Worm (Caenorhabditis elegans): ENCODE data around the gene lir-3.

The lir-3 gene

ce11 chrII:11157660-11158059, 26.9 kb downstream of the lir-3 start (continued):
- peak; percentile 84 for TF ChIP-seq lin-26 (GFP tag; IDR thresholded peaks at IDR 0.05)
- peak; percentile 32 for TF ChIP-seq F49E8.2 (tag; optimal IDR thresholded peaks at IDR 0.05; ENCODE audit: insufficient read depth)
- peak; percentile 68 for TF ChIP-seq nfyb-1 (GFP tag; IDR thresholded peaks at IDR 0.05)
- TF ChIP-seq Y95B8A.8 (GFP tag; IDR thresholded peaks at IDR 0.05): 0 out of 2 replicates have a peak, but pooled peaks have one; percentile 47
- TF ChIP-seq chd-7 (tag; optimal IDR thresholded peaks at IDR 0.05): peak; percentile 44
- TF ChIP-seq nhr-90 (tag; optimal IDR thresholded peaks at IDR 0.05): peak; percentile 80
- peak; percentile 74 for TF ChIP-seq rpc-1 (optimal IDR thresholded peaks at IDR 0.05)
- TF ChIP-seq rpc-1 (tag; optimal IDR thresholded peaks at IDR 0.05): peak; percentile 88
- TF ChIP-seq rcor-1 (GFP tag; IDR thresholded peaks at IDR 0.05): peak; percentile 56; the same call in 1 of the 2 replicates
- TF ChIP-seq snpc-1.1 (tag; optimal IDR thresholded peaks at IDR 0.05; ENCODE audit: insufficient read depth): peak; percentile 19
- peak; percentile 33 for TF ChIP-seq lin-40 (tag; optimal IDR thresholded peaks at IDR 0.05)
- TF ChIP-seq B0261.1 (tag; optimal IDR thresholded peaks at IDR 0.05): peak; percentile 88
- TF ChIP-seq aptf-3 (GFP tag; IDR thresholded peaks at IDR 0.05): no peak
- TF ChIP-seq F33H1.4 (GFP tag; IDR thresholded peaks at IDR 0.05): peak; percentile 60

ce11 chrII:11156160-11156559, 28.4 kb downstream of the lir-3 start:
- TF ChIP-seq ekl-4 (GFP tag; IDR thresholded peaks at IDR 0.05) (no peak), snpc-4 (GFP tag; optimal IDR thresholded peaks at IDR 0.05) (no peak), snpc-4 (tag; optimal IDR thresholded peaks at IDR 0.05) (no peak), akir-1 (GFP tag; optimal IDR thresholded peaks at IDR 0.05) (no peak), ztf-3 (GFP tag; optimal IDR thresholded peaks at IDR 0.05) (no peak)

- TF ChIP-seq ceh-91 (GFP tag; IDR thresholded peaks at IDR 0.05) (no peak), him-1 (tag; optimal IDR thresholded peaks at IDR 0.05) (no peak), ceh-79 (tag; optimal IDR thresholded peaks at IDR 0.05) (no peak), ztf-28 (GFP tag; IDR thresholded peaks at IDR 0.05) (no peak), F23B12.7 (tag; optimal IDR thresholded peaks at IDR 0.05; ENCODE audit: insufficient read depth) (no peak), Y56A3A.18 (GFP tag; IDR thresholded peaks at IDR 0.05) (no peak), pbrm-1 (GFP tag; IDR thresholded peaks at IDR 0.05) (no peak), madf-8 (GFP tag; conservative IDR thresholded peaks at IDR 0.05) (no peak), tbp1 (GFP tag; optimal IDR thresholded peaks at IDR 0.05) (no peak), die-1 (tag; optimal IDR thresholded peaks at IDR 0.05) (no peak), F39B2.1 (GFP tag; IDR thresholded peaks at IDR 0.05) (no peak), attf-6 (GFP tag; IDR thresholded peaks at IDR 0.05) (no peak), F55B11.4 (tag; optimal IDR thresholded peaks at IDR 0.05; ENCODE audit: borderline replicate concordance, insufficient read depth) (no peak), aptf-3 (GFP tag; IDR thresholded peaks at IDR 0.05) (no peak), F49E8.2 (tag; optimal IDR thresholded peaks at IDR 0.05; ENCODE audit: insufficient read depth) (no peak), Y53F4B.3 (GFP tag; IDR thresholded peaks at IDR 0.05) (no peak)
These were observed 29.2 kb downstream of the lir-3 start for ce11 chrII:11155400-11155799.

ce11 chrII:11154957-11155356, 29.6 kb downstream of the lir-3 start:
- no peak for TF ChIP-seq mxl-1 (tag; optimal IDR thresholded peaks at IDR 0.05)
- no peak for TF ChIP-seq F37B4.10 (GFP tag; IDR thresholded peaks at IDR 0.05)
- no peak for TF ChIP-seq pha-4 (tag; optimal IDR thresholded peaks at IDR 0.05)
- TF ChIP-seq athp-1 (tag; optimal IDR thresholded peaks at IDR 0.05): no peak
- no peak for TF ChIP-seq pbrm-1 (GFP tag; IDR thresholded peaks at IDR 0.05)
- TF ChIP-seq lin-54 (GFP tag; optimal IDR thresholded peaks at IDR 0.05): no peak
- no peak for TF ChIP-seq efl-1 (GFP tag; optimal IDR thresholded peaks at IDR 0.05)
- TF ChIP-seq F33H1.4 (GFP tag; IDR thresholded peaks at IDR 0.05): no peak
- no peak for TF ChIP-seq lin-40 (tag; optimal IDR thresholded peaks at IDR 0.05)
- TF ChIP-seq hlh-26 (GFP tag; conservative IDR thresholded peaks at IDR 0.05): no peak
- no peak for TF ChIP-seq T07F8.4 (tag; optimal IDR thresholded peaks at IDR 0.05)
- no peak for TF ChIP-seq ceh-40 (GFP tag; IDR thresholded peaks at IDR 0.05)
- TF ChIP-seq C17E4.6 (GFP tag; IDR thresholded peaks at IDR 0.05): no peak
- no peak for TF ChIP-seq F57A8.1 (GFP tag; optimal IDR thresholded peaks at IDR 0.05)
